Worm (Caenorhabditis elegans): ENCODE results near the gene irld-18.

ce11 chrIV:14605143-14605542, 24.3 kb upstream of the irld-18 start:
- TF ChIP-seq pros-1 (tag; optimal IDR thresholded peaks at IDR 0.05) = no peak
- no peak for TF ChIP-seq ref-2 (tag; optimal IDR thresholded peaks at IDR 0.05)
- TF ChIP-seq ama-1 (optimal IDR thresholded peaks at IDR 0.05) = no peak
